Worm (Caenorhabditis elegans) whole organism, mixed stage, embryonic: ENCODE data around the gene mvk-1.

Experiments
- M03D4.4 ChIP-seq: sonication (generic microtip); optimal IDR thresholded peaks from 2 replicates; lab custom pipeline; 2017; ENCODE audit warnings: mild to moderate bottlenecking, missing genetic modification characterization, missing compliant biosample characterization
- bed-3 ChIP-seq: fragments of 200-800 bp; sonication (Bioruptor generic); optimal IDR thresholded peaks from 3 replicates; lab custom pipeline; 2018; ENCODE audit warnings: mild to moderate bottlenecking, missing genetic modification characterization, moderate library complexity, missing compliant biosample characterization
- blmp-1 ChIP-seq: fragments of 150-350 bp; optimal IDR thresholded peaks from 2 replicates; lab custom pipeline; 2014; ENCODE audit warnings: missing biosample characterization, missing genetic modification characterization
- ceh-39 ChIP-seq: fragments of 150-350 bp; optimal IDR thresholded peaks from 2 replicates; lab custom pipeline; 2014; ENCODE audit warnings: missing biosample characterization, missing genetic modification characterization
- ceh-43 ChIP-seq: fragments of 200-800 bp; sonication (Bioruptor generic); optimal IDR thresholded peaks from 2 replicates; lab custom pipeline; 2018; ENCODE audit warnings: mild to moderate bottlenecking, missing genetic modification characterization, moderate library complexity, missing compliant biosample characterization
- ceh-83 ChIP-seq: fragments of 200-800 bp; sonication (Bioruptor generic); optimal IDR thresholded peaks from 2 replicates; lab custom pipeline; 2018; ENCODE audit warnings: mild to moderate bottlenecking, missing genetic modification characterization, missing compliant biosample characterization
- ces-1 ChIP-seq: fragments of 150-350 bp; optimal IDR thresholded peaks from 2 replicates; lab custom pipeline; 2014; ENCODE audit warnings: missing biosample characterization, missing genetic modification reagents, missing genetic modification characterization
- cnd-1 ChIP-seq: fragments of 200-800 bp; sonication (Bioruptor generic); optimal IDR thresholded peaks from 2 replicates; lab custom pipeline; 2018; ENCODE audit warnings: mild to moderate bottlenecking, missing genetic modification characterization, missing compliant biosample characterization
- elt-1 ChIP-seq: sonication (generic microtip); optimal IDR thresholded peaks from 2 replicates; lab custom pipeline; 2017; ENCODE audit warnings: missing genetic modification characterization, mild to moderate bottlenecking, missing compliant biosample characterization, antibody characterized with exemption, moderate library complexity, borderline replicate concordance; ENCODE audit not compliant: insufficient read depth
- elt-3 ChIP-seq: fragments of 150-350 bp; optimal IDR thresholded peaks from 2 replicates; lab custom pipeline; 2014; ENCODE audit warnings: missing biosample characterization, missing genetic modification characterization
- flh-1 ChIP-seq: fragments of 200-800 bp; sonication (Bioruptor generic); optimal IDR thresholded peaks from 2 replicates; lab custom pipeline; 2018; ENCODE audit warnings: mild to moderate bottlenecking, missing genetic modification characterization, moderate library complexity, missing compliant biosample characterization
- hlh-1 ChIP-seq: fragments of 150-350 bp; optimal IDR thresholded peaks from 2 replicates; lab custom pipeline; 2014; ENCODE audit warnings: missing biosample characterization, missing genetic modification reagents, missing genetic modification characterization
- lin-13 ChIP-seq: fragments of 150-350 bp; optimal IDR thresholded peaks from 2 replicates; lab custom pipeline; 2014; ENCODE audit warnings: missing biosample characterization, missing genetic modification characterization
- lin-32 ChIP-seq: fragments of 200-800 bp; sonication (Bioruptor generic); optimal IDR thresholded peaks from 2 replicates; lab custom pipeline; 2018; ENCODE audit warnings: mild to moderate bottlenecking, missing genetic modification characterization, missing compliant biosample characterization
- lsy-2 ChIP-seq: fragments of 150-350 bp; optimal IDR thresholded peaks from 2 replicates; lab custom pipeline; 2014; ENCODE audit warnings: missing biosample characterization, missing genetic modification characterization
- mab-5 ChIP-seq: fragments of 150-350 bp; optimal IDR thresholded peaks from 2 replicates; lab custom pipeline; 2014; ENCODE audit warnings: missing biosample characterization, missing genetic modification characterization
- mep-1 ChIP-seq: fragments of 150-350 bp; optimal IDR thresholded peaks from 2 replicates; lab custom pipeline; 2017; ENCODE audit warnings: missing biosample characterization, missing genetic modification reagents, missing genetic modification characterization, inconsistent platforms
- mls-2 ChIP-seq: sonication (generic microtip); optimal IDR thresholded peaks from 2 replicates; lab custom pipeline; 2016; ENCODE audit warnings: mild to moderate bottlenecking, missing genetic modification characterization, moderate library complexity, missing compliant biosample characterization
- nhr-2 ChIP-seq: fragments of 150-350 bp; optimal IDR thresholded peaks from 2 replicates; lab custom pipeline; 2014; ENCODE audit warnings: missing biosample characterization, missing genetic modification characterization
- nhr-237 ChIP-seq: fragments of 150-350 bp; optimal IDR thresholded peaks from 2 replicates; lab custom pipeline; 2014; ENCODE audit warnings: missing biosample characterization, missing genetic modification characterization
- nhr-28 ChIP-seq: fragments of 150-350 bp; optimal IDR thresholded peaks from 2 replicates; lab custom pipeline; 2014; ENCODE audit warnings: missing biosample characterization, missing genetic modification characterization
- nhr-76 ChIP-seq: sonication (generic microtip); optimal IDR thresholded peaks from 2 replicates; lab custom pipeline; 2017; ENCODE audit warnings: missing biosample characterization, missing genetic modification characterization
- pha-4 ChIP-seq: fragments of 150-350 bp; optimal IDR thresholded peaks from 2 replicates; lab custom pipeline; 2018; ENCODE audit warnings: missing biosample characterization, missing genetic modification reagents, missing genetic modification characterization
- sem-2 ChIP-seq: fragments of 200-800 bp; sonication (Bioruptor generic); optimal IDR thresholded peaks from 2 replicates; lab custom pipeline; 2018; ENCODE audit warnings: mild to moderate bottlenecking, missing genetic modification characterization, missing compliant biosample characterization
- snpc-4 ChIP-seq: fragments of 150-350 bp; optimal IDR thresholded peaks from 2 replicates; lab custom pipeline; 2014; ENCODE audit warnings: missing biosample characterization, missing genetic modification characterization
- sptf-1 ChIP-seq: sonication (generic microtip); optimal IDR thresholded peaks from 2 replicates; lab custom pipeline; 2017; ENCODE audit warnings: mild to moderate bottlenecking, missing genetic modification characterization, moderate library complexity, missing compliant biosample characterization
- unc-39 ChIP-seq: fragments of 150-350 bp; optimal IDR thresholded peaks from 2 replicates; lab custom pipeline; 2014; ENCODE audit warnings: missing biosample characterization, missing genetic modification characterization
- unc-62 ChIP-seq: fragments of 150-350 bp; optimal IDR thresholded peaks from 2 replicates; lab custom pipeline; 2014; ENCODE audit warnings: missing biosample characterization, missing genetic modification reagents, missing genetic modification characterization
- zip-8 ChIP-seq: fragments of 150-350 bp; optimal IDR thresholded peaks from 2 replicates; lab custom pipeline; 2014; ENCODE audit warnings: missing biosample characterization, missing genetic modification characterization
- ztf-11 ChIP-seq: fragments of 150-350 bp; optimal IDR thresholded peaks from 2 replicates; lab custom pipeline; 2014; ENCODE audit warnings: missing biosample characterization, missing genetic modification characterization

Gene mvk-1

ce11 chrIII:6147903-6148302 is 11.8 kb upstream of the mvk-1 start, which contains the start of gene Y42G9A.2:
Y42G9A.2 (plus strand) TSS chrIII:6148186.
- TF ChIP-seq bed-3 (GFP tag; lab: Kevin White, UChicago) (no peak), blmp-1 (tag; lab: Kevin White, UChicago) (no peak), nhr-28 (tag; lab: Kevin White, UChicago) (no peak), ceh-39 (tag; lab: Kevin White, UChicago) (no peak), nhr-237 (tag; lab: Kevin White, UChicago) (no peak), lin-32 (GFP tag; lab: Kevin White, UChicago) (no peak), hlh-1 (tag; lab: Kevin White, UChicago) (no peak), unc-39 (tag; lab: Kevin White, UChicago) (no peak), ceh-83 (GFP tag; lab: Kevin White, UChicago) (no peak), snpc-4 (tag; lab: Kevin White, UChicago) (no peak), lsy-2 (tag; lab: Kevin White, UChicago) (no peak), ceh-43 (GFP tag; lab: Kevin White, UChicago) (no peak), mep-1 (tag; lab: Kevin White, UChicago) (no peak)
- TF ChIP-seq, all 35 proteins: peak for 0

- no peak for TF ChIP-seq ceh-43 (GFP tag; lab: Kevin White, UChicago)
- TF ChIP-seq unc-62, result no peak
- TF ChIP-seq nhr-28 (tag; lab: Kevin White, UChicago), result no peak
- no peak for TF ChIP-seq nhr-76 (tag; lab: Kevin White, UChicago)
- TF ChIP-seq sptf-1 (tag; lab: Kevin White, UChicago), result no peak
- no peak for TF ChIP-seq ces-1
- TF ChIP-seq lin-32 (GFP tag; lab: Kevin White, UChicago), result no peak
- no peak for TF ChIP-seq elt-3 (tag; lab: Kevin White, UChicago)
- no peak for TF ChIP-seq ztf-11
- no peak for TF ChIP-seq sem-2 (GFP tag; lab: Kevin White, UChicago)
- no peak for TF ChIP-seq lin-13 (tag; lab: Kevin White, UChicago)
- TF ChIP-seq mls-2 (tag; lab: Kevin White, UChicago), result no peak
- no peak for TF ChIP-seq bed-3 (GFP tag; lab: Kevin White, UChicago)
- no peak for TF ChIP-seq nhr-2 (tag; lab: Kevin White, UChicago)
- TF ChIP-seq mep-1 (tag; lab: Kevin White, UChicago), result no peak
- TF ChIP-seq unc-39 (tag; lab: Kevin White, UChicago), result no peak
- no peak for TF ChIP-seq snpc-4 (tag; lab: Kevin White, UChicago)
- no peak for TF ChIP-seq hlh-1 (tag; lab: Kevin White, UChicago)
- no peak for TF ChIP-seq elt-1 (tag; lab: Kevin White, UChicago)
- no peak for TF ChIP-seq nhr-237 (tag; lab: Kevin White, UChicago)
These were observed 10.7 kb upstream of the mvk-1 start for ce11 chrIII:6146797-6147196.

ce11 chrIII:6145896-6146295 is 9.8 kb upstream of the mvk-1 start, which contains the start of gene Y42G9A.3:
Y42G9A.3 (plus strand) TSS chrIII:6146258.
- TF ChIP-seq unc-39 (tag; lab: Kevin White, UChicago), result no peak
- TF ChIP-seq ceh-43 (GFP tag; lab: Kevin White, UChicago), result no peak
- TF ChIP-seq lin-32 (GFP tag; lab: Kevin White, UChicago), result no peak
- no peak for TF ChIP-seq flh-1 (GFP tag; lab: Kevin White, UChicago)
- no peak for TF ChIP-seq zip-8 (tag; lab: Kevin White, UChicago)
- TF ChIP-seq elt-1 (tag; lab: Kevin White, UChicago), result no peak
- no peak for TF ChIP-seq M03D4.4
- TF ChIP-seq unc-62, result no peak
- no peak for TF ChIP-seq blmp-1 (tag; lab: Kevin White, UChicago)
- TF ChIP-seq elt-3 (tag; lab: Kevin White, UChicago), result no peak
- TF ChIP-seq sem-2 (GFP tag; lab: Kevin White, UChicago), result no peak
- TF ChIP-seq lsy-2 (tag; lab: Kevin White, UChicago), result no peak
- TF ChIP-seq ceh-39 (tag; lab: Kevin White, UChicago), result no peak
- TF ChIP-seq nhr-2 (tag; lab: Kevin White, UChicago), result no peak
- no peak for TF ChIP-seq pha-4
- no peak for TF ChIP-seq ceh-83 (GFP tag; lab: Kevin White, UChicago)
- TF ChIP-seq mab-5, result no peak
- TF ChIP-seq bed-3 (GFP tag; lab: Kevin White, UChicago), result no peak
- no peak for TF ChIP-seq cnd-1 (tag; lab: Kevin White, UChicago)
- no peak for TF ChIP-seq ces-1

- no peak for TF ChIP-seq nhr-2 (tag; lab: Kevin White, UChicago)
- TF ChIP-seq pha-4, result no peak
- no peak for TF ChIP-seq unc-39 (tag; lab: Kevin White, UChicago)
- TF ChIP-seq mls-2 (tag; lab: Kevin White, UChicago), result no peak
- no peak for TF ChIP-seq bed-3 (GFP tag; lab: Kevin White, UChicago)
- no peak for TF ChIP-seq elt-1 (tag; lab: Kevin White, UChicago)
These were observed 9.2 kb upstream of the mvk-1 start for ce11 chrIII:6145309-6145708.
